Worm (Caenorhabditis elegans): Measurements from ENCODE around the gene E02A10.4.

DNA sequence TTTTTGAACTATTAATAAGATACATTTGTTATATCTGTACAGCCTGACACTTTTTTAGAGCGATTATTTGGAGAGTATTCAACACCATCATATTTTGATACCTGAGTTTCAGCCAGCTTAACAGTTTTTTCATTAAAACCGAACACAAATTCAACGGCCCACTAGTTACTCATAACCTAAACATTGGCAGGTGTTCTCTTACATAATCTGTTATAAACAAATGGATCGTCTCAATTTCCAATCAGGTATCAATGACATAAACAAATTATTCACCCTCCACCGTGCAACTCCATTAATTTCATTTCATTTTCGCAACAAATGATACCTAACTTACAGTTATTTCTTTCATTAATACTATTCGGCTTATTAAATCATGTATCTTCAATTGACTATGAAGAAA is 43.3 kb upstream of the E02A10.4 start, which contains the start of gene cubn-1:
- TF ChIP-seq repo-1 (tag; optimal IDR thresholded peaks at IDR 0.05) (no peak), snpc-1.1 (tag; optimal IDR thresholded peaks at IDR 0.05; ENCODE audit: insufficient read depth) (no peak), mel-28 (tag; optimal IDR thresholded peaks at IDR 0.05; ENCODE audit: borderline replicate concordance) (no peak), F23B12.7 (tag; optimal IDR thresholded peaks at IDR 0.05; ENCODE audit: insufficient read depth) (no peak), lin-54 (GFP tag; optimal IDR thresholded peaks at IDR 0.05) (no peak), ama-1 (optimal IDR thresholded peaks at IDR 0.05) (no peak), ama-1 (GFP tag; optimal IDR thresholded peaks at IDR 0.05) (no peak), cebp-1 (GFP tag; IDR thresholded peaks at IDR 0.05) (no peak), cebp-1 (tag; optimal IDR thresholded peaks at IDR 0.05) (no peak), snpc-1.3 (tag; optimal IDR thresholded peaks at IDR 0.05; ENCODE audit: insufficient read depth) (no peak), sdz-38 (tag; optimal IDR thresholded peaks at IDR 0.05) (no peak)
